Worm (Caenorhabditis elegans) whole organism, young adult: ENCODE results near the gene cpr-2.

Experiments
- B0035.1 ChIP-seq: sonication (generic microtip); optimal IDR thresholded peaks from 2 replicates; lab custom pipeline; 2016; ENCODE audit warnings: missing genetic modification characterization, mild to moderate bottlenecking, missing compliant biosample characterization, missing genotype, missing genetic modification reagents
- C06A6.2 ChIP-seq: fragments of 200-800 bp; sonication (Bioruptor generic); conservative IDR thresholded peaks from 2 replicates; pipeline ENCODE4 v1.3.6; 2022; ENCODE audit warnings: missing genetic modification characterization, missing compliant biosample characterization
- F37B4.10 ChIP-seq: fragments of 200-800 bp; sonication (Bioruptor generic); IDR thresholded peaks from 2 replicates; pipeline ENCODE4 v1.3.6; 2022; ENCODE audit warnings: missing genetic modification characterization, missing compliant biosample characterization
- F55B11.4 ChIP-seq: sonication (generic microtip); optimal IDR thresholded peaks from 2 replicates; lab custom pipeline; 2016; ENCODE audit warnings: missing compliant biosample characterization, missing genetic modification characterization, borderline replicate concordance; ENCODE audit not compliant: insufficient read depth
- F57C9.4 ChIP-seq: sonication (generic microtip); optimal IDR thresholded peaks from 2 replicates; lab custom pipeline; 2017; ENCODE audit warnings: mild to moderate bottlenecking, missing genetic modification characterization, missing compliant biosample characterization
- Y95B8A.8 ChIP-seq: fragments of 200-800 bp; sonication (Bioruptor generic); IDR thresholded peaks from 2 replicates; pipeline ENCODE4 v1.3.6; 2022; ENCODE audit warnings: missing genetic modification reagents, missing genetic modification characterization, missing compliant biosample characterization
- attf-3 ChIP-seq: fragments of 200-800 bp; sonication (Bioruptor generic); conservative IDR thresholded peaks from 2 replicates; pipeline ENCODE4 v1.3.6; 2022; ENCODE audit warnings: missing genetic modification reagents, missing genetic modification characterization, missing compliant biosample characterization
- attf-5 ChIP-seq: fragments of 200-800 bp; sonication (Bioruptor generic); optimal IDR thresholded peaks from 2 replicates; lab custom pipeline; 2018; ENCODE audit warnings: mild to moderate bottlenecking, missing genetic modification characterization, missing compliant biosample characterization
- attf-6 ChIP-seq: fragments of 200-800 bp; sonication (Bioruptor generic); IDR thresholded peaks from 2 replicates; pipeline ENCODE4 v1.3.6; 2022; ENCODE audit warnings: missing genetic modification reagents, missing genetic modification characterization, missing compliant biosample characterization
- cebp-1 ChIP-seq, 2 experiments: fragments of 200-800 bp in 1 of 2; sonication (Bioruptor generic) in 1 of 2; sonication (generic microtip) in 1 of 2; IDR thresholded peaks in 1 of 2; optimal IDR thresholded peaks in 1 of 2; 2 replicates each; pipeline versions ENCODE4 v1.3.6 to Lab custom; 2017 to 2022; ENCODE audit warnings: missing compliant biosample characterization in 2 of 2, missing genetic modification characterization in 2 of 2, mild to moderate bottlenecking in 1 of 2, missing genetic modification reagents in 1 of 2, moderate library complexity in 1 of 2
- ceh-27 ChIP-seq: fragments of 200-800 bp; sonication (Bioruptor generic); optimal IDR thresholded peaks from 2 replicates; lab custom pipeline; 2018; ENCODE audit warnings: mild to moderate bottlenecking, missing genetic modification characterization, moderate library complexity, missing compliant biosample characterization
- ceh-79 ChIP-seq: sonication (generic microtip); optimal IDR thresholded peaks from 2 replicates; lab custom pipeline; 2017; ENCODE audit warnings: mild to moderate bottlenecking, missing genetic modification characterization, missing compliant biosample characterization
- chd-7 ChIP-seq: sonication (generic microtip); optimal IDR thresholded peaks from 2 replicates; lab custom pipeline; 2016; ENCODE audit warnings: mild to moderate bottlenecking, missing genetic modification characterization, moderate library complexity, missing compliant biosample characterization
- dox-1 ChIP-seq: fragments of 200-800 bp; sonication (Bioruptor generic); IDR thresholded peaks from 2 replicates; pipeline ENCODE4 v1.3.6; 2022; ENCODE audit warnings: missing genetic modification reagents, missing genetic modification characterization, missing compliant biosample characterization
- efl-1 ChIP-seq: fragments of 150-350 bp; optimal IDR thresholded peaks from 2 replicates; lab custom pipeline; 2014; ENCODE audit warnings: missing biosample characterization, missing genetic modification reagents, missing genetic modification characterization
- egl-44 ChIP-seq: fragments of 200-800 bp; sonication (Bioruptor generic); IDR thresholded peaks from 2 replicates; pipeline ENCODE4 v1.3.6; 2022; ENCODE audit warnings: missing genetic modification reagents, missing genetic modification characterization, missing compliant biosample characterization
- hrde-1 ChIP-seq: sonication (generic microtip); optimal IDR thresholded peaks from 2 replicates; lab custom pipeline; 2016; ENCODE audit warnings: missing genetic modification characterization, mild to moderate bottlenecking, missing compliant biosample characterization, moderate library complexity, missing genotype, missing genetic modification reagents, borderline replicate concordance
- hsf-1 ChIP-seq: fragments of 200-800 bp; sonication (Bioruptor generic); IDR thresholded peaks from 2 replicates; pipeline ENCODE4 v1.3.6; 2022; ENCODE audit warnings: missing genetic modification reagents, missing genetic modification characterization, missing compliant biosample characterization
- let-607 ChIP-seq, 2 experiments: fragments of 200-800 bp in 1 of 2; sonication (Bioruptor generic) in 1 of 2; sonication (generic microtip) in 1 of 2; optimal IDR thresholded peaks; 2 replicates each; lab custom pipeline; 2016 to 2018; ENCODE audit warnings: mild to moderate bottlenecking in 2 of 2, missing compliant biosample characterization in 2 of 2, missing genetic modification characterization in 2 of 2, moderate library complexity in 2 of 2, missing genotype in 1 of 2
- lin-40 ChIP-seq: sonication (generic microtip); optimal IDR thresholded peaks from 2 replicates; lab custom pipeline; 2016; ENCODE audit warnings: missing genetic modification characterization, mild to moderate bottlenecking, missing compliant biosample characterization, missing genotype, missing genetic modification reagents
- lir-1 ChIP-seq: fragments of 200-800 bp; sonication (Bioruptor generic); conservative IDR thresholded peaks from 2 replicates; pipeline ENCODE4 v1.3.6; 2022; ENCODE audit warnings: missing genetic modification reagents, missing genetic modification characterization, missing compliant biosample characterization
- madf-10 ChIP-seq: sonication (generic microtip); optimal IDR thresholded peaks from 2 replicates; lab custom pipeline; 2016; ENCODE audit warnings: mild to moderate bottlenecking, missing genetic modification characterization, missing compliant biosample characterization
- madf-6 ChIP-seq: fragments of 200-800 bp; sonication (Bioruptor generic); IDR thresholded peaks from 2 replicates; pipeline ENCODE4 v1.3.6; 2022; ENCODE audit warnings: missing genetic modification reagents, missing genetic modification characterization, missing compliant biosample characterization
- madf-8 ChIP-seq: fragments of 200-800 bp; sonication (Bioruptor generic); conservative IDR thresholded peaks from 2 replicates; pipeline ENCODE4 v1.3.6; 2022; ENCODE audit warnings: missing genetic modification reagents, missing genetic modification characterization, missing compliant biosample characterization
- mel-28 ChIP-seq: sonication (generic microtip); optimal IDR thresholded peaks from 2 replicates; lab custom pipeline; 2016; ENCODE audit warnings: borderline replicate concordance, mild to moderate bottlenecking, missing genetic modification characterization, missing compliant biosample characterization
- nfya-1 ChIP-seq: sonication (generic microtip); optimal IDR thresholded peaks from 2 replicates; lab custom pipeline; 2017; ENCODE audit warnings: antibody characterized with exemption, missing compliant biosample characterization, missing genetic modification characterization, borderline replicate concordance; ENCODE audit not compliant: insufficient read depth
- nhr-27 ChIP-seq: fragments of 200-800 bp; sonication (Bioruptor generic); optimal IDR thresholded peaks from 2 replicates; lab custom pipeline; 2018; ENCODE audit warnings: mild to moderate bottlenecking, missing genetic modification characterization, moderate library complexity, missing compliant biosample characterization
- snpc-1.3 ChIP-seq: sonication (generic microtip); optimal IDR thresholded peaks from 2 replicates; lab custom pipeline; 2017; ENCODE audit warnings: missing genetic modification characterization, mild to moderate bottlenecking, missing compliant biosample characterization, antibody characterized with exemption, moderate library complexity, missing genotype, missing genetic modification reagents; ENCODE audit not compliant: insufficient read depth
- snpc-4 ChIP-seq, 5 experiments: fragments of 150-350 bp in 1 of 5; sonication (generic microtip) in 4 of 5; optimal IDR thresholded peaks; 2 replicates each; lab custom pipeline; 2014 to 2018; ENCODE audit warnings: missing genetic modification characterization in 5 of 5, missing biosample characterization in 3 of 5, antibody characterized with exemption in 2 of 5, mild to moderate bottlenecking in 2 of 5, missing compliant biosample characterization in 2 of 5, missing genotype in 2 of 5, moderate library complexity in 2 of 5, missing genetic modification reagents in 1 of 5
- somi-1 ChIP-seq: fragments of 200-800 bp; sonication (Bioruptor generic); optimal IDR thresholded peaks from 2 replicates; lab custom pipeline; 2018; ENCODE audit warnings: mild to moderate bottlenecking, missing genetic modification characterization, missing compliant biosample characterization
- sptf-2 ChIP-seq: fragments of 200-800 bp; sonication (Bioruptor generic); optimal IDR thresholded peaks from 2 replicates; lab custom pipeline; 2018; ENCODE audit warnings: mild to moderate bottlenecking, missing genetic modification characterization, missing compliant biosample characterization
- tbx-9 ChIP-seq: sonication (generic microtip); optimal IDR thresholded peaks from 2 replicates; lab custom pipeline; 2016; ENCODE audit warnings: borderline replicate concordance, missing genetic modification characterization, inconsistent platforms, missing compliant biosample characterization
- unc-130 ChIP-seq: sonication (generic microtip); optimal IDR thresholded peaks from 2 replicates; lab custom pipeline; 2016; ENCODE audit warnings: missing genetic modification reagents, missing genetic modification characterization, missing compliant biosample characterization
- xnd-1 ChIP-seq: sonication (generic microtip); optimal IDR thresholded peaks from 2 replicates; lab custom pipeline; 2016; ENCODE audit warnings: missing genotype, missing genetic modification reagents, missing genetic modification characterization, missing compliant biosample characterization
- ztf-6 ChIP-seq: fragments of 200-800 bp; sonication (Bioruptor generic); IDR thresholded peaks from 2 replicates; pipeline ENCODE4 v1.3.6; 2022; ENCODE audit warnings: missing genetic modification reagents, missing genetic modification characterization, missing compliant biosample characterization

cpr-2 gene

ce11 chrV:16537908-16538446 lies 4.1 kb upstream of the cpr-2 start, which contains the start of gene Y32B12B.2 (continued):
- TF ChIP-seq ceh-27 (GFP tag; lab: Kevin White, UChicago) (peak; percentile 8), xnd-1 (tag; lab: Kevin White, UChicago) (peak; percentile 38), snpc-1.3 (tag; lab: Kevin White, UChicago) (no peak), let-607 (tag; optimal IDR thresholded peaks at IDR 0.05; lab: Kevin White, UChicago) (peak in 1 of 2 experiments; percentile 52), attf-5 (GFP tag; lab: Kevin White, UChicago) (peak; percentile 50), somi-1 (GFP tag; lab: Kevin White, UChicago) (peak; percentile 22), ztf-6 (0 out of 2 replicates have a peak, but pooled peaks have one; percentile 11), lir-1 (GFP tag; lab: Robert Waterston, UW) (peak; percentile 28; the same call in 1 of the 2 replicates), cebp-1 (GFP tag; IDR thresholded peaks at IDR 0.05; lab: Robert Waterston, UW) (0 out of 2 replicates have a peak, but pooled peaks have one; percentile 32), cebp-1 (tag; optimal IDR thresholded peaks at IDR 0.05; lab: Kevin White, UChicago) (no peak), madf-8 (GFP tag; lab: Robert Waterston, UW) (peak; percentile 40), F57C9.4 (no peak), hrde-1 (tag; lab: Kevin White, UChicago) (peak; percentile 13), dox-1 (GFP tag; lab: Robert Waterston, UW) (peak; percentile 93), snpc-4 (GFP tag; optimal IDR thresholded peaks at IDR 0.05; lab: Kevin White, UChicago) (no peak), snpc-4 (tag; optimal IDR thresholded peaks at IDR 0.05; lab: Kevin White, UChicago) (peak in 2 of 4 experiments; percentile 52 to 73)

DNA sequence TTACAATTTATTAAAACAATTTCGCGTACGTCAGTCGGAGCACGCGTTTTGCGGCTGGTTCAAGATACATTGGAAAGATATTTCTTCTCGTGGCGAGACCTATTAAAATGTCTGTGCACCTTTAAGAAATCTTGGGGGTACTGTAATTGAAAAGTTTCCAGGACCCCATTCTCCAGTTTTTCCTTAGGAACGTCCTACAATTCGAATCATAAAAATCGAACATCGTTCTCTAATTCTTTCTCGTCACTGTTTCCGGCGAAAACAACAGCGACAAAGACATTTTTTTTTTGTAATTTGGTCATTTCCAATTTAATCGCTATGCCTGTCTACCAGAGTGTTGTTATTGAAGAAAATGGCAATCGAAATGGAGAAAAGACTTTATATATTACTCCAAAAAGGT lies 2.8 kb upstream of the cpr-2 start, which contains the start of gene Y32B12B.1:
TSS of gene Y32B12B.1 (plus strand) at position 301 of the 400 bp plus-strand sequence.
- TF ChIP-seq cebp-1 (GFP tag; IDR thresholded peaks at IDR 0.05; lab: Robert Waterston, UW) (no peak), cebp-1 (tag; optimal IDR thresholded peaks at IDR 0.05; lab: Kevin White, UChicago) (no peak), madf-10 (tag; lab: Kevin White, UChicago) (no peak), Y95B8A.8 (GFP tag; lab: Robert Waterston, UW) (no peak), lin-40 (tag; lab: Kevin White, UChicago) (no peak), C06A6.2 (GFP tag; lab: Robert Waterston, UW) (no peak), F37B4.10 (GFP tag; lab: Robert Waterston, UW) (no peak)

DNA sequence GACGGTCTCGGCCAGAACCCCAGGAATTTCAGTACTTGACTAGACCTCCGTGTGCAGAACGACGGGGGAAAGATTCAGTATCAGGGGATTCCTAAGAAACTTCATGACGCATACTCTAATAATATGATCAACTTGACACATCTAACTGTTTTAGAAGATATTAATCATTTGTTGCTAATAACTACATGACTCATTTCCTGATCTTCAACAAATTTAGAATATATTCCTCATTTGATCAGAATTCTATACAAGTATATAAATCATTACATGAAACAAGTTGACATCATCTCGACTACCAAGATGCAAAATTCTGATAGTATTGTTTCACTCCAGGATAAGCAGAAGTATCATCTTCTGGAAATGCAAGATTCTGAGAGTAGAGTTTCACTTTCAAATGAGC lies 1.3 kb upstream of the cpr-2 start, which contains the start of gene Y32B12B.8:
TSS of gene Y32B12B.8 (plus strand) at position 301 of the 400 bp plus-strand sequence.
- no peak for TF ChIP-seq hsf-1 (GFP tag; lab: Robert Waterston, UW)
- TF ChIP-seq B0035.1 (tag; lab: Kevin White, UChicago) = no peak

- TF ChIP-seq F55B11.4 (tag; lab: Kevin White, UChicago) (no peak), lir-1 (GFP tag; lab: Robert Waterston, UW) (no peak), tbx-9 (tag; lab: Kevin White, UChicago) (no peak), nhr-27 (tag; lab: Kevin White, UChicago) (no peak), attf-6 (GFP tag; lab: Robert Waterston, UW) (no peak), C06A6.2 (GFP tag; lab: Robert Waterston, UW) (no peak), attf-3 (GFP tag; lab: Robert Waterston, UW) (no peak), egl-44 (GFP tag; lab: Robert Waterston, UW) (no peak), mel-28 (tag; lab: Kevin White, UChicago) (no peak), unc-130 (GFP tag; lab: Kevin White, UChicago) (no peak), ceh-79 (tag; lab: Kevin White, UChicago) (no peak), chd-7 (tag; lab: Kevin White, UChicago) (no peak), efl-1 (GFP tag; lab: Kevin White, UChicago) (no peak), sptf-2 (GFP tag; lab: Kevin White, UChicago) (no peak), madf-6 (GFP tag; lab: Robert Waterston, UW) (no peak), nfya-1 (tag; lab: Kevin White, UChicago) (no peak)
Observed at ce11 chrV:16527796-16528195, 6.1 kb downstream of the cpr-2 start, which contains the start of gene F36D3.16. Gene F36D3.16 (plus strand): TSS chrV:16528096.
